Worm (Caenorhabditis elegans): ENCODE measurements around the gene cmk-1.

DNA sequence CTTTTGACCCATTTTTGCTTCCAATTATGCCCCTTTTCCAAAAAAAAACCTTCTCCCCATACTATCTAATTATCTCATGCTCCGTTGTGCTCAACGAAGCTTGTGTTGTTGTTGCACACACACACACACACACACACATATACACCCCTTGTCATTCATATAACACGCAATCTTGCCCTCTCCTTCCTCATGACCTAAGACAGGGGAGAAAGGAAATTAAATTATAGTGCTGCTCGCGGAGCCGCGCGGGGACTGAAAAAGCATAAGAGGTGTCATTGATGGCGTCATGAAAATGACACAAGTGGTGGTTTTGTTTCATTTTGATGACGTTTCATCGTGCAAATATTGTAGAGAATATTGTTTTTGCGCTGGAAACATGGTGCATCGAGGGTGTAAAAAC is 2.5 kb downstream of the cmk-1 start:
- TF ChIP-seq pag-3 (tag; optimal IDR thresholded peaks at IDR 0.05; ENCODE audit: borderline replicate concordance) (no peak), unc-86 (tag; optimal IDR thresholded peaks at IDR 0.05) (no peak), eyg-1 (tag; optimal IDR thresholded peaks at IDR 0.05) (no peak), ref-2 (tag; optimal IDR thresholded peaks at IDR 0.05) (peak; percentile 6), ahr-1 (tag; optimal IDR thresholded peaks at IDR 0.05) (no peak), syd-9 (tag; optimal IDR thresholded peaks at IDR 0.05) (no peak), fkh-10 (GFP tag; optimal IDR thresholded peaks at IDR 0.05) (no peak), lin-11 (tag; optimal IDR thresholded peaks at IDR 0.05) (no peak), ama-1 (optimal IDR thresholded peaks at IDR 0.05) (no peak), pha-4 (tag; optimal IDR thresholded peaks at IDR 0.05) (no peak), nhr-11 (tag; optimal IDR thresholded peaks at IDR 0.05) (no peak), unc-55 (GFP tag; optimal IDR thresholded peaks at IDR 0.05) (no peak)

All from whole organism, late embryonic.